Worm (Caenorhabditis elegans) whole organism, L3 larva: ENCODE measurements around the gene T22D1.3.

Experiments
- nhr-76 ChIP-seq: fragments of 150-350 bp; sonication (generic microtip); optimal IDR thresholded peaks from 5 replicates; lab custom pipeline; 2014; ENCODE audit warnings: missing biosample characterization, missing genetic modification characterization
- pqm-1 ChIP-seq: fragments of 150-350 bp; optimal IDR thresholded peaks from 2 replicates; lab custom pipeline; 2017; ENCODE audit warnings: missing biosample characterization, missing genetic modification characterization, inconsistent platforms
- unc-62 ChIP-seq: fragments of 150-350 bp; sonication (generic microtip); optimal IDR thresholded peaks from 4 replicates; lab custom pipeline; 2014; ENCODE audit warnings: missing biosample characterization, missing genetic modification reagents, missing genetic modification characterization

- TF ChIP-seq unc-62 (GFP tag; lab: Kevin White, UChicago), result no peak
- TF ChIP-seq pqm-1 (tag; lab: Kevin White, UChicago), result no peak
- TF ChIP-seq nhr-76, result no peak
Measured at ce11 chrIV:6937548-6937947, 24.2 kb downstream of the T22D1.3 start, which contains the start of gene npr-12.
